Worm (Caenorhabditis elegans) whole organism, L3 larva: Measurements from ENCODE around the gene fbxc-36.

Source experiments
- ceh-16 ChIP-seq: sonication (generic microtip); optimal IDR thresholded peaks from 2 replicates; lab custom pipeline; 2017; ENCODE audit warnings: missing biosample characterization, missing genetic modification characterization
- elt-2 ChIP-seq: sonication (generic microtip); optimal IDR thresholded peaks from 2 replicates; lab custom pipeline; 2016; ENCODE audit warnings: missing genetic modification reagents, mild to moderate bottlenecking, missing genetic modification characterization, missing compliant biosample characterization
- elt-3 ChIP-seq, 3 experiments: fragments of 150-350 bp in 1 of 3; sonication (generic microtip) in 2 of 3; optimal IDR thresholded peaks; 2 replicates in 2 of 3; 4 replicates in 1 of 3; lab custom pipeline; 2014 to 2017; ENCODE audit warnings: missing biosample characterization in 3 of 3, missing genetic modification characterization in 3 of 3
- jun-1 ChIP-seq: fragments of 150-350 bp; optimal IDR thresholded peaks from 2 replicates; lab custom pipeline; 2014; ENCODE audit warnings: missing biosample characterization, missing genetic modification reagents, missing genetic modification characterization
- nhr-11 ChIP-seq: fragments of 150-350 bp; optimal IDR thresholded peaks from 2 replicates; lab custom pipeline; 2014; ENCODE audit warnings: missing biosample characterization, missing genetic modification characterization

DNA sequence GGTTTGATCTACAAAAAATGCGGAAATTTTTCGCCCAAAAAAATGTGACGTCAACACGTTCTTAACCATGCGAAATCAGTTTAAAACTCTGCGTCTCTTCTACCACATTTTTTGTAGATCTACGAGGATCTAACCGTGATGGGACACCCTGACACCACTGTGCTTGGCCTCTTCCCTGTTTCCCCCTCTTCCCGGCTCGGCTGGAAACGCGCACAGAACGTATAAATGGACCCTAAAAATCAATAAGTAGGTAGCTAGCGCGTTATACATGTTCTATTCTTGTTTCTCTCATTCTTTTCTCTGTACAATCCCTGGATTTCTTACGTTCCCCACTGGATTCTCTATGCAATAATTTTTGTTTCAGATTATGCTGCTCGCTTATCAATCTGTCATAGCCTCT lies 17.3 kb upstream of the fbxc-36 start, which contains the start of gene fbxc-28:
- no peak for TF ChIP-seq nhr-11
- TF ChIP-seq elt-3 (tag; optimal IDR thresholded peaks at IDR 0.05; lab: Kevin White, UChicago) = no peak
- TF ChIP-seq ceh-16 (tag; lab: Kevin White, UChicago) = no peak
- no peak for TF ChIP-seq jun-1 (tag; lab: Kevin White, UChicago)
- TF ChIP-seq elt-2 (tag; lab: Kevin White, UChicago) = no peak
